Worm (Caenorhabditis elegans): ENCODE results near the gene C29E4.12.

The C29E4.12 gene

ce11 chrIII:7940819-7941218 is at the start of gene C29E4.12:
C29E4.12 (plus strand) TSS chrIII:7941151.
- TF ChIP-seq cog-1 (tag; optimal IDR thresholded peaks at IDR 0.05) (no peak), ztf-29 (GFP tag; IDR thresholded peaks at IDR 0.05) (no peak), flt-1 (GFP tag; IDR thresholded peaks at IDR 0.05) (no peak), tab-1 (GFP tag; IDR thresholded peaks at IDR 0.05) (no peak), T22C8.4 (GFP tag; IDR thresholded peaks at IDR 0.05) (no peak), ztf-23 (GFP tag; IDR thresholded peaks at IDR 0.05) (no peak), med-1 (GFP tag; optimal IDR thresholded peaks at IDR 0.05; ENCODE audit: insufficient read depth) (no peak), klf-2 (GFP tag; conservative IDR thresholded peaks at IDR 0.05) (no peak), ref-1 (GFP tag; conservative IDR thresholded peaks at IDR 0.05) (no peak)

- TF ChIP-seq ref-1 (GFP tag; conservative IDR thresholded peaks at IDR 0.05) (no peak), ztf-23 (GFP tag; IDR thresholded peaks at IDR 0.05) (0 out of 2 replicates have a peak, but pooled peaks have one; percentile 51), flt-1 (GFP tag; IDR thresholded peaks at IDR 0.05) (no peak), tab-1 (GFP tag; IDR thresholded peaks at IDR 0.05) (no peak), klf-2 (GFP tag; conservative IDR thresholded peaks at IDR 0.05) (no peak), med-1 (GFP tag; optimal IDR thresholded peaks at IDR 0.05; ENCODE audit: insufficient read depth) (no peak), cog-1 (tag; optimal IDR thresholded peaks at IDR 0.05) (peak; percentile 10), ztf-29 (GFP tag; IDR thresholded peaks at IDR 0.05) (no peak), T22C8.4 (GFP tag; IDR thresholded peaks at IDR 0.05) (no peak)
These were observed 49.2 kb upstream of the C29E4.12 start, which contains the start of the genes ZK688.5 and fahd-1 for ce11 chrIII:7891573-7892306. ZK688.5 (minus strand) TSS chrIII:7891623. fahd-1 (plus strand) TSS chrIII:7892256.

- no peak for TF ChIP-seq ztf-29 (GFP tag; IDR thresholded peaks at IDR 0.05)
These were observed 48.6 kb upstream of the C29E4.12 start for ce11 chrIII:7892333-7892732.

- TF ChIP-seq tab-1 (GFP tag; IDR thresholded peaks at IDR 0.05) (no peak), ztf-23 (GFP tag; IDR thresholded peaks at IDR 0.05) (no peak), cog-1 (tag; optimal IDR thresholded peaks at IDR 0.05) (no peak), flt-1 (GFP tag; IDR thresholded peaks at IDR 0.05) (no peak)
These were observed 47.7 kb upstream of the C29E4.12 start for ce11 chrIII:7893224-7893623.

ce11 chrIII:7894724-7895123 is 46.2 kb upstream of the C29E4.12 start, which contains the start of gene ZK688.4:
ZK688.4 (plus strand) TSS chrIII:7895024.
- TF ChIP-seq med-1 (GFP tag; optimal IDR thresholded peaks at IDR 0.05; ENCODE audit: insufficient read depth) (no peak), ztf-23 (GFP tag; IDR thresholded peaks at IDR 0.05) (no peak), ref-1 (GFP tag; conservative IDR thresholded peaks at IDR 0.05) (no peak), ztf-29 (GFP tag; IDR thresholded peaks at IDR 0.05) (no peak), T22C8.4 (GFP tag; IDR thresholded peaks at IDR 0.05) (no peak), tab-1 (GFP tag; IDR thresholded peaks at IDR 0.05) (no peak), klf-2 (GFP tag; conservative IDR thresholded peaks at IDR 0.05) (no peak)

ce11 chrIII:7896925-7897324 is 44.0 kb upstream of the C29E4.12 start, which contains the start of gene ZK688.10:
ZK688.10 (minus strand) TSS chrIII:7897025.
- TF ChIP-seq ztf-29 (GFP tag; IDR thresholded peaks at IDR 0.05) (no peak), cog-1 (tag; optimal IDR thresholded peaks at IDR 0.05) (no peak), ztf-23 (GFP tag; IDR thresholded peaks at IDR 0.05) (no peak), med-1 (GFP tag; optimal IDR thresholded peaks at IDR 0.05; ENCODE audit: insufficient read depth) (no peak), ref-1 (GFP tag; conservative IDR thresholded peaks at IDR 0.05) (no peak), flt-1 (GFP tag; IDR thresholded peaks at IDR 0.05) (no peak), klf-2 (GFP tag; conservative IDR thresholded peaks at IDR 0.05) (no peak), T22C8.4 (GFP tag; IDR thresholded peaks at IDR 0.05) (no peak), tab-1 (GFP tag; IDR thresholded peaks at IDR 0.05) (no peak)

- TF ChIP-seq ztf-29 (GFP tag; IDR thresholded peaks at IDR 0.05) (no peak), ref-1 (GFP tag; conservative IDR thresholded peaks at IDR 0.05) (no peak), ztf-23 (GFP tag; IDR thresholded peaks at IDR 0.05) (no peak), flt-1 (GFP tag; IDR thresholded peaks at IDR 0.05) (no peak), tab-1 (GFP tag; IDR thresholded peaks at IDR 0.05) (no peak), med-1 (GFP tag; optimal IDR thresholded peaks at IDR 0.05; ENCODE audit: insufficient read depth) (no peak), cog-1 (tag; optimal IDR thresholded peaks at IDR 0.05) (no peak), T22C8.4 (GFP tag; IDR thresholded peaks at IDR 0.05) (no peak), klf-2 (GFP tag; conservative IDR thresholded peaks at IDR 0.05) (no peak)
These were observed 43.2 kb upstream of the C29E4.12 start for ce11 chrIII:7897733-7898132.

ce11 chrIII:7900733-7901132 is 40.2 kb upstream of the C29E4.12 start, which contains the start of gene best-24:
best-24 (plus strand) TSS chrIII:7901033.
- TF ChIP-seq cog-1 (tag; optimal IDR thresholded peaks at IDR 0.05) (no peak), flt-1 (GFP tag; IDR thresholded peaks at IDR 0.05) (no peak), ztf-29 (GFP tag; IDR thresholded peaks at IDR 0.05) (no peak), klf-2 (GFP tag; conservative IDR thresholded peaks at IDR 0.05) (no peak), tab-1 (GFP tag; IDR thresholded peaks at IDR 0.05) (no peak), T22C8.4 (GFP tag; IDR thresholded peaks at IDR 0.05) (no peak), med-1 (GFP tag; optimal IDR thresholded peaks at IDR 0.05; ENCODE audit: insufficient read depth) (no peak), ztf-23 (GFP tag; IDR thresholded peaks at IDR 0.05) (no peak), ref-1 (GFP tag; conservative IDR thresholded peaks at IDR 0.05) (no peak)

- TF ChIP-seq ref-1 (GFP tag; conservative IDR thresholded peaks at IDR 0.05), result no peak
- TF ChIP-seq cog-1 (tag; optimal IDR thresholded peaks at IDR 0.05), result no peak
- TF ChIP-seq tab-1 (GFP tag; IDR thresholded peaks at IDR 0.05), result no peak
- no peak for TF ChIP-seq med-1 (GFP tag; optimal IDR thresholded peaks at IDR 0.05; ENCODE audit: insufficient read depth)
- no peak for TF ChIP-seq T22C8.4 (GFP tag; IDR thresholded peaks at IDR 0.05)
- no peak for TF ChIP-seq klf-2 (GFP tag; conservative IDR thresholded peaks at IDR 0.05)
- no peak for TF ChIP-seq ztf-29 (GFP tag; IDR thresholded peaks at IDR 0.05)
- no peak for TF ChIP-seq flt-1 (GFP tag; IDR thresholded peaks at IDR 0.05)
- no peak for TF ChIP-seq ztf-23 (GFP tag; IDR thresholded peaks at IDR 0.05)
These were observed 37.5 kb upstream of the C29E4.12 start for ce11 chrIII:7903427-7903826.

ce11 chrIII:7907515-7907914 is 33.4 kb upstream of the C29E4.12 start, which contains the start of gene pcp-5:
pcp-5 (minus strand) TSS chrIII:7907615.
- TF ChIP-seq flt-1 (GFP tag; IDR thresholded peaks at IDR 0.05), result no peak
- no peak for TF ChIP-seq cog-1 (tag; optimal IDR thresholded peaks at IDR 0.05)
- no peak for TF ChIP-seq tab-1 (GFP tag; IDR thresholded peaks at IDR 0.05)
- TF ChIP-seq ztf-23 (GFP tag; IDR thresholded peaks at IDR 0.05), result no peak
- no peak for TF ChIP-seq T22C8.4 (GFP tag; IDR thresholded peaks at IDR 0.05)
- no peak for TF ChIP-seq ref-1 (GFP tag; conservative IDR thresholded peaks at IDR 0.05)
- TF ChIP-seq klf-2 (GFP tag; conservative IDR thresholded peaks at IDR 0.05), result no peak
- no peak for TF ChIP-seq ztf-29 (GFP tag; IDR thresholded peaks at IDR 0.05)
- no peak for TF ChIP-seq med-1 (GFP tag; optimal IDR thresholded peaks at IDR 0.05; ENCODE audit: insufficient read depth)

Measured in whole organism, midembryonic.